Worm (Caenorhabditis elegans): ENCODE data around the gene usp-50.

ce11 chrV:17952280-17952679 lies 27.6 kb downstream of the usp-50 start:
- TF ChIP-seq madf-10 (tag; optimal IDR thresholded peaks at IDR 0.05) (no peak), unc-62 (GFP tag; optimal IDR thresholded peaks at IDR 0.05) (no peak), bed-2 (GFP tag; IDR thresholded peaks at IDR 0.05) (no peak), hmg-1.2 (GFP tag; IDR thresholded peaks at IDR 0.05) (no peak)
